Worm (Caenorhabditis elegans) whole organism, early embryonic: Measurements from ENCODE around the gene EEED8.18.

ENCODE experiments used
- B0310.2 ChIP-seq: sonication (generic microtip); optimal IDR thresholded peaks from 2 replicates; lab custom pipeline; 2016; ENCODE audit warnings: mild to moderate bottlenecking, missing genetic modification characterization, missing compliant biosample characterization
- F13C5.2 ChIP-seq: sonication (generic microtip); optimal IDR thresholded peaks from 2 replicates; lab custom pipeline; 2017; ENCODE audit warnings: mild to moderate bottlenecking, missing genetic modification characterization, inconsistent platforms, missing compliant biosample characterization
- aly-1 ChIP-seq: sonication (generic microtip); optimal IDR thresholded peaks from 2 replicates; lab custom pipeline; 2016; ENCODE audit warnings: missing genetic modification characterization, missing compliant biosample characterization
- ama-1 ChIP-seq: fragments of 150-350 bp; optimal IDR thresholded peaks from 2 replicates; lab custom pipeline; 2014
- ceh-13 ChIP-seq: fragments of 200-800 bp; sonication (Bioruptor generic); optimal IDR thresholded peaks from 2 replicates; lab custom pipeline; 2018; ENCODE audit warnings: mild to moderate bottlenecking, missing genetic modification characterization, missing compliant biosample characterization
- ceh-36 ChIP-seq: sonication (generic microtip); optimal IDR thresholded peaks from 2 replicates; lab custom pipeline; 2016; ENCODE audit warnings: missing genetic modification characterization, inconsistent platforms, missing compliant biosample characterization
- ets-7 ChIP-seq: sonication (generic microtip); optimal IDR thresholded peaks from 2 replicates; lab custom pipeline; 2016; ENCODE audit warnings: missing genotype, missing genetic modification characterization, missing compliant biosample characterization
- flt-1 ChIP-seq: fragments of 200-800 bp; sonication (Bioruptor generic); IDR thresholded peaks from 2 replicates; pipeline ENCODE4 v1.3.6; 2022; ENCODE audit warnings: missing genetic modification characterization, missing compliant biosample characterization
- hmbx-1 ChIP-seq: sonication (generic microtip); optimal IDR thresholded peaks from 2 replicates; lab custom pipeline; 2016; ENCODE audit warnings: mild to moderate bottlenecking, missing genetic modification characterization, missing compliant biosample characterization
- hmg-4 ChIP-seq: fragments of 200-800 bp; sonication (Bioruptor generic); optimal IDR thresholded peaks from 2 replicates; lab custom pipeline; 2018; ENCODE audit warnings: mild to moderate bottlenecking, missing genetic modification characterization, missing compliant biosample characterization
- hnd-1 ChIP-seq: sonication (generic microtip); optimal IDR thresholded peaks from 2 replicates; lab custom pipeline; 2016; ENCODE audit warnings: missing genetic modification characterization, missing compliant biosample characterization
- pes-1 ChIP-seq: fragments of 200-800 bp; sonication (Bioruptor generic); IDR thresholded peaks from 2 replicates; pipeline ENCODE4 v1.3.6; 2022; ENCODE audit warnings: missing genetic modification reagents, missing genetic modification characterization, missing compliant biosample characterization
- scrt-1 ChIP-seq: fragments of 200-800 bp; sonication (Bioruptor generic); IDR thresholded peaks from 2 replicates; pipeline ENCODE4 v1.3.6; 2022; ENCODE audit warnings: missing genetic modification characterization, missing compliant biosample characterization
- sea-1 ChIP-seq: fragments of 200-800 bp; sonication (Bioruptor generic); conservative IDR thresholded peaks from 2 replicates; pipeline ENCODE4 v1.3.6; 2022; ENCODE audit warnings: missing genetic modification characterization, missing compliant biosample characterization
- tbx-11 ChIP-seq: fragments of 200-800 bp; sonication (Bioruptor generic); IDR thresholded peaks from 2 replicates; pipeline ENCODE4 v1.3.6; 2022; ENCODE audit warnings: missing genetic modification characterization, missing compliant biosample characterization
- tbx-37 ChIP-seq: fragments of 200-800 bp; sonication (Bioruptor generic); conservative IDR thresholded peaks from 2 replicates; pipeline ENCODE4 v1.3.6; 2022; ENCODE audit warnings: missing genetic modification reagents, missing genetic modification characterization, missing compliant biosample characterization
- tra-4 ChIP-seq: sonication (generic microtip); optimal IDR thresholded peaks from 2 replicates; lab custom pipeline; 2017; ENCODE audit warnings: missing genetic modification characterization, missing compliant biosample characterization

Gene EEED8.18

DNA sequence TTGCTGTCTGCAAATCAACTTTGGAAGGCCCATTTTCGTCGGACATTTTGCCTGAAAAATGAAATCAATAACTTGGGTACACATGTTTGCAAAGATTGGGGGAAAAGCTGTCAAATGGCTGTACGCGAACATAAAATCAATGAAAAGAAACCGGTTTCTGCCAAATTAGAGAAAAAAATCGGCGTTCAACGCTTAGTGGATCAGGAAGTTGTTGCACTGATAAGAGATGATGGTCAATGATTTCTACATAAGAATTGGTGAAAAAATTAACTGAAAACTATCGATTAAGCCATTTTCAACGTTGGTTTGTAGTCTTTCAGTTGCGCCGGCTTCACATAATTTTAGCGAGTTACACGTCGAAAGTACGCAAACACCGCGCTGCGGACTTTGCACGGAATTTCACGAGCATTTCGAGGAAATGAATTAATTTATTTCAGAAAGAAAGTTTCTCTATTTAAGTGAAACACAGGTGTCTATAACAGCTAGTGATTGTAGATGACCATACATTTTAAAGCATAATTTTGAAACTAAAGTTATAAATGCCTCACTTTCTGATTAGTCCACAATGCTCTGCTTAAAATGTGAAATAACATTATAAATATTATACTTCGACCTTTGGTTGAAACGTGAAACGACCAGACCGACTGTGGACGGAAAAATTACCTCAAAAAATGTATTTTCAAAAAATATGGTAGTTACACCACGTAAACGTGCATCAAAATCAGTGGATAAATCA is 17.3 kb upstream of the EEED8.18 start, which contains the start of the genes F07F6.4 and F07F6.2:
Gene F07F6.4, minus strand, starts transcription at position 51 of the 736 bp plus-strand sequence.
Gene F07F6.2, plus strand, starts transcription at position 686 of the 736 bp plus-strand sequence.
- TF ChIP-seq F13C5.2 (tag; lab: Kevin White, UChicago), result peak; percentile 9
- no peak for TF ChIP-seq ceh-13
- no peak for TF ChIP-seq hmbx-1 (tag; lab: Kevin White, UChicago)
- no peak for TF ChIP-seq ets-7 (tag; lab: Kevin White, UChicago)
- TF ChIP-seq tbx-11 (GFP tag; lab: Robert Waterston, UW), result no peak

- TF ChIP-seq tbx-11 (GFP tag; lab: Robert Waterston, UW), result no peak
- no peak for TF ChIP-seq hmbx-1 (tag; lab: Kevin White, UChicago)
- TF ChIP-seq tra-4, result no peak
- no peak for TF ChIP-seq ceh-13
- no peak for TF ChIP-seq ama-1 (lab: Kevin White, UChicago)
- TF ChIP-seq ets-7 (tag; lab: Kevin White, UChicago), result no peak
- TF ChIP-seq sea-1, result no peak
- TF ChIP-seq F13C5.2 (tag; lab: Kevin White, UChicago), result no peak
- no peak for TF ChIP-seq ceh-36 (tag; lab: Kevin White, UChicago)
- TF ChIP-seq hnd-1 (tag; lab: Kevin White, UChicago), result no peak
- TF ChIP-seq B0310.2, result no peak
- TF ChIP-seq tbx-37, result no peak
- no peak for TF ChIP-seq pes-1 (GFP tag; lab: Robert Waterston, UW)
- TF ChIP-seq hmg-4 (GFP tag; lab: Kevin White, UChicago), result no peak
- TF ChIP-seq scrt-1 (GFP tag; lab: Robert Waterston, UW), result no peak
- TF ChIP-seq flt-1 (GFP tag; lab: Robert Waterston, UW), result no peak
- no peak for TF ChIP-seq aly-1 (tag; lab: Kevin White, UChicago)
These were observed 14.1 kb upstream of the EEED8.18 start for ce11 chrII:5426470-5426869.

- peak; percentile 36 for TF ChIP-seq hmg-4 (GFP tag; lab: Kevin White, UChicago)
- TF ChIP-seq tra-4, result no peak
- no peak for TF ChIP-seq tbx-11 (GFP tag; lab: Robert Waterston, UW)
- no peak for TF ChIP-seq flt-1 (GFP tag; lab: Robert Waterston, UW)
These were observed 13.6 kb upstream of the EEED8.18 start for ce11 chrII:5426054-5426453.

DNA sequence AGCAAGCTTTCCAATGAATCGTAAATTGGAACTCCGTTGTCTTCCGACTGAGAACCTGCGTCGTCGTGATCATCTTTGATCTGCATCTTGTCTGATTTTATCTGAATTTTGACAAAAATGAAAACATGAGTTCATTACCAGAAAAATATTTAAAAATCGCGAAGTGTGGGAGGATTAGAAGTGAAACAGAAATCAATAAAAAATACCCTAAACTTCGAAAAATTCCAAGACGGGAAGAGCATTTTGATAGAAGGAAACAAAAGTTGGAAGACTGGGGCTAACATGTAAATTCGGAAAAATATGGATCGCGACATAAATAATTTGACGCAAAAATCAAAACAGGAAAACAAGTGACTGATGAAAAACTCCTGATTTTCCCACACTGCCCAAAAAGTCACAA is 13.2 kb upstream of the EEED8.18 start, which contains the start of gene F07F6.8:
Gene F07F6.8, minus strand, starts transcription at position 101 of the 400 bp plus-strand sequence.
- TF ChIP-seq tra-4, result no peak
- TF ChIP-seq ets-7 (tag; lab: Kevin White, UChicago), result no peak
- no peak for TF ChIP-seq ama-1 (lab: Kevin White, UChicago)
- no peak for TF ChIP-seq hnd-1 (tag; lab: Kevin White, UChicago)
- TF ChIP-seq tbx-11 (GFP tag; lab: Robert Waterston, UW), result no peak

- TF ChIP-seq hmg-4 (GFP tag; lab: Kevin White, UChicago) (no peak), sea-1 (no peak), hnd-1 (tag; lab: Kevin White, UChicago) (no peak), ama-1 (lab: Kevin White, UChicago) (no peak), ceh-13 (no peak), F13C5.2 (tag; lab: Kevin White, UChicago) (no peak), scrt-1 (GFP tag; lab: Robert Waterston, UW) (no peak), pes-1 (GFP tag; lab: Robert Waterston, UW) (no peak), ets-7 (tag; lab: Kevin White, UChicago) (no peak), aly-1 (tag; lab: Kevin White, UChicago) (no peak), hmbx-1 (tag; lab: Kevin White, UChicago) (no peak), ceh-36 (tag; lab: Kevin White, UChicago) (no peak), B0310.2 (no peak), tbx-37 (no peak), tbx-11 (GFP tag; lab: Robert Waterston, UW) (no peak), flt-1 (GFP tag; lab: Robert Waterston, UW) (no peak)
These were observed 11.4 kb upstream of the EEED8.18 start, which contains the start of gene F07F6.7 for ce11 chrII:5423832-5424231. TSS of gene F07F6.7 (minus strand) at chrII:5423858.

DNA sequence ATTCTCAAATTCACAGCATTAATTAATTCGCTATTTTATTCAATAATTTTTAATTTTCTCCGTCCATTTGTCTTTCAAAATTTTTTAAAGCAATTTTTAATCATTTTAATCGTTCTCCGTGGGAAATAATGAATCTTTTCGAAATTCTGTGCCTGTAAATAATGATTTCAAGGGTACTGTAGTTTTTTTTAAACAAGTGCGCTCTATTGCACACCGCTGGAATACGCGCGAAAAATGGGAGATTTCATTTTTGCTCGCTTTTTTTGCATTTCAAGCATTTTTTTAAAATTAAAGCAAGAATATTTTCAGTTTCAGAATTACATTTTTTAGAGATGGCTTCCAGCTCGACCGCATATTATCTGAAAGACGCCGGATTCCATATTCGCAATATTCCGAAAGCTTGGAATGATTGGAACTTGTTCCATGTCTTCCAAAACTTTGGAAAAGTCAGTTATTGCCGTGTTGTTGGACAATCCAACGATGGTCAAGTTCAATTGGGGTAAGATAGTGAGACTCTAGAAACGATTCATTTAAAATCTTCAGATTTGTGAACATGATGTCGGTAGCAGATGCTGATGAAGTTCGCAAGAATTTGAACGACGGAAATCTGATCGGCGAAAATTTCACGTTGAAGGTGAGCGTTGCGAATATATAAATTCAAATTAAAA is 8.7 kb upstream of the EEED8.18 start, which contains the start of gene tofu-6:
Gene tofu-6, plus strand, starts transcription at position 302 of the 668 bp plus-strand sequence.
- TF ChIP-seq ama-1 (lab: Kevin White, UChicago) (peak; percentile 92), tra-4 (no peak), aly-1 (tag; lab: Kevin White, UChicago) (peak; percentile 19)

- TF ChIP-seq tbx-11 (GFP tag; lab: Robert Waterston, UW) (no peak), flt-1 (GFP tag; lab: Robert Waterston, UW) (no peak), ceh-13 (no peak), tbx-37 (no peak)
These were observed 6.5 kb upstream of the EEED8.18 start, which contains the start of gene EEED8.15 for ce11 chrII:5418929-5419328. TSS of gene EEED8.15 (plus strand) at chrII:5419229.

DNA sequence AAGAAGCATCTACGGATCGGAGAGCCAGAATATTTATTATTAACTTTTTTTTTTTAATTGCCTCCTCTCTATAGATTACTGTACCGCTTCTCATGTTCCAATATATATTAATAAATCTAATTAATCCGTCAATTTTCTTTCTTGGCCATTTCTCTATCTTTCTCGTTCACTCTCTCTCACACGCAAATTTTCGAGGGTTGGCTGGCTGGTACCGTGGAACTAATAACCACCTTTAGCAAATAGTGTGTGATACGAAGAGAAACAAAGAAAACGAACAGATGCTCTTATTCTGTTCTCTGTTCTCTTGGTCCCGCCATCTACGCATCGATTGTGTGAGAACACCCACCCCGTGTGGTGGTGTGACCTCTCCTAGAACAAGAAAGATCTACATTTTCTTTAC is 5.9 kb upstream of the EEED8.18 start:
- TF ChIP-seq ceh-36 (tag; lab: Kevin White, UChicago) (no peak), sea-1 (0 out of 2 replicates have a peak, but pooled peaks have one; percentile 10), ceh-13 (no peak), tra-4 (no peak), flt-1 (GFP tag; lab: Robert Waterston, UW) (peak; percentile 3; the same call in 1 of the 2 replicates)
